Fruit fly (Drosophila melanogaster) whole organism, embryonic: ENCODE measurements around the gene CG3662.

Experiments used
- BEAF-32 ChIP-seq: fragments of 200-800 bp; sonication (Bioruptor generic); optimal IDR thresholded peaks from 3 replicates; lab custom pipeline; 2017; ENCODE audit warnings: missing biosample characterization, missing genetic modification characterization, mild to moderate bottlenecking, moderate library complexity, missing genetic modification reagents
- CG10267 ChIP-seq: fragments of 200-800 bp; sonication (Bioruptor generic); optimal IDR thresholded peaks from 2 replicates; lab custom pipeline; 2018; ENCODE audit warnings: missing biosample characterization, mild to moderate bottlenecking, missing genetic modification characterization, moderate library complexity
- CG11085 ChIP-seq: fragments of 200-800 bp; sonication (Bioruptor generic); IDR thresholded peaks from 2 replicates; pipeline ENCODE4 v1.3.6; 2022; ENCODE audit warnings: missing biosample characterization, missing genetic modification characterization
- CG12104 ChIP-seq: fragments of 200-800 bp; sonication (Bioruptor generic); optimal IDR thresholded peaks from 3 replicates; lab custom pipeline; 2016; ENCODE audit warnings: missing biosample characterization, missing genetic modification characterization
- CG15514 ChIP-seq: fragments of 200-800 bp; sonication (Bioruptor generic); optimal IDR thresholded peaks from 3 replicates; lab custom pipeline; 2017; ENCODE audit warnings: missing biosample characterization, missing genetic modification characterization, mild to moderate bottlenecking, moderate library complexity, missing genetic modification reagents
- CG1603 ChIP-seq: fragments of 200-800 bp; sonication (Bioruptor generic); optimal IDR thresholded peaks from 2 replicates; lab custom pipeline; 2019; ENCODE audit warnings: missing biosample characterization, mild to moderate bottlenecking, missing genetic modification characterization, moderate library complexity
- CG1792 ChIP-seq: fragments of 200-800 bp; sonication (Bioruptor generic); optimal IDR thresholded peaks from 2 replicates; lab custom pipeline; 2016; ENCODE audit warnings: missing biosample characterization, missing genetic modification characterization
- CG30403 ChIP-seq: fragments of 200-800 bp; sonication (Bioruptor generic); optimal IDR thresholded peaks from 3 replicates; lab custom pipeline; 2016; ENCODE audit warnings: missing biosample characterization, missing genetic modification characterization
- CG4328 ChIP-seq: fragments of 200-800 bp; sonication (Bioruptor generic); optimal IDR thresholded peaks from 3 replicates; lab custom pipeline; 2017; ENCODE audit warnings: missing biosample characterization, missing genetic modification reagents, missing genetic modification characterization
- CG4617 ChIP-seq: fragments of 200-800 bp; sonication (Bioruptor generic); optimal IDR thresholded peaks from 3 replicates; lab custom pipeline; 2016; ENCODE audit warnings: missing biosample characterization, missing genetic modification characterization, borderline replicate concordance
- CG4854 ChIP-seq: fragments of 200-800 bp; sonication (Bioruptor generic); optimal IDR thresholded peaks from 2 replicates; lab custom pipeline; 2016; ENCODE audit warnings: missing biosample characterization, missing genetic modification characterization, inconsistent platforms
- CG6254 ChIP-seq: fragments of 200-800 bp; sonication (Bioruptor generic); optimal IDR thresholded peaks from 3 replicates; lab custom pipeline; 2017; ENCODE audit warnings: mild to moderate bottlenecking, missing biosample characterization, missing genetic modification reagents, missing genetic modification characterization
- CG6791 ChIP-seq: fragments of 200-800 bp; sonication (Bioruptor generic); IDR thresholded peaks from 3 replicates; pipeline ENCODE4 v1.3.6; 2022; ENCODE audit warnings: missing biosample characterization, missing genetic modification characterization; ENCODE audit not compliant: partially characterized antibody
- CG7271 ChIP-seq: fragments of 200-800 bp; sonication (Bioruptor generic); optimal IDR thresholded peaks from 2 replicates; lab custom pipeline; 2018; ENCODE audit warnings: missing biosample characterization, mild to moderate bottlenecking, missing genetic modification characterization, moderate library complexity
- CG8944 ChIP-seq: fragments of 200-800 bp; sonication (Bioruptor generic); optimal IDR thresholded peaks from 3 replicates; lab custom pipeline; 2016; ENCODE audit warnings: missing biosample characterization, missing genetic modification characterization
- CTCF ChIP-seq: fragments of 200-800 bp; sonication (Bioruptor generic); optimal IDR thresholded peaks from 2 replicates; lab custom pipeline; 2017; ENCODE audit warnings: missing biosample characterization, mild to moderate bottlenecking, missing genetic modification characterization, moderate library complexity
- Deaf1 ChIP-seq: fragments of 200-800 bp; optimal IDR thresholded peaks from 3 replicates; lab custom pipeline; 2019; ENCODE audit warnings: missing biosample characterization, mild to moderate bottlenecking, missing genetic modification characterization, moderate library complexity
- Doc2 ChIP-seq: fragments of 200-800 bp; sonication (Bioruptor generic); IDR thresholded peaks from 2 replicates; pipeline ENCODE4 v1.3.6; 2022; ENCODE audit warnings: missing biosample characterization, missing genetic modification characterization
- Drgx ChIP-seq: fragments of 200-800 bp; sonication (Bioruptor generic); IDR thresholded peaks from 2 replicates; pipeline ENCODE4 v1.3.6; 2022; ENCODE audit warnings: missing biosample characterization, missing genetic modification characterization
- E2f2 ChIP-seq: fragments of 200-800 bp; sonication (Bioruptor generic); IDR thresholded peaks from 2 replicates; pipeline ENCODE4 v1.3.6; 2022; ENCODE audit warnings: missing biosample characterization, missing genetic modification characterization
- ERR ChIP-seq: fragments of 200-800 bp; sonication (Bioruptor generic); optimal IDR thresholded peaks from 2 replicates; lab custom pipeline; 2016; ENCODE audit warnings: missing biosample characterization, missing genetic modification characterization
- Ets65A ChIP-seq: fragments of 200-800 bp; sonication (Bioruptor generic); peaks from one replicate; lab custom pipeline; 2016; ENCODE audit warnings: missing biosample characterization, missing genetic modification characterization
- Gsc ChIP-seq: fragments of 200-800 bp; sonication (Bioruptor generic); IDR thresholded peaks from 2 replicates; pipeline ENCODE4 v1.3.6; 2022; ENCODE audit warnings: missing biosample characterization, missing genetic modification characterization
- H2.0 ChIP-seq: fragments of 200-800 bp; sonication (Bioruptor generic); IDR thresholded peaks from 2 replicates; pipeline ENCODE4 v1.3.6; 2022; ENCODE audit warnings: missing biosample characterization, missing genetic modification characterization
- Hand ChIP-seq: fragments of 200-800 bp; sonication (Bioruptor generic); optimal IDR thresholded peaks from 2 replicates; lab custom pipeline; 2017; ENCODE audit warnings: mild to moderate bottlenecking, missing biosample characterization, missing genetic modification reagents, missing genetic modification characterization
- Hmx ChIP-seq: fragments of 200-800 bp; sonication (Bioruptor generic); optimal IDR thresholded peaks from 2 replicates; lab custom pipeline; 2016; ENCODE audit warnings: missing biosample characterization, missing genetic modification characterization
- Hr39 ChIP-seq: fragments of >200 bp; optimal IDR thresholded peaks from 2 replicates; lab custom pipeline; 2017
- Hsf ChIP-seq: fragments of 200-800 bp; sonication (Bioruptor generic); optimal IDR thresholded peaks from 3 replicates; lab custom pipeline; 2016; ENCODE audit warnings: missing biosample characterization, missing genetic modification characterization
- PHDP ChIP-seq: fragments of 200-800 bp; sonication (Bioruptor generic); optimal IDR thresholded peaks from 3 replicates; lab custom pipeline; 2018; ENCODE audit warnings: missing biosample characterization, mild to moderate bottlenecking, missing genetic modification characterization, moderate library complexity
- Scr ChIP-seq: fragments of 200-800 bp; sonication (Bioruptor generic); IDR thresholded peaks from 2 replicates; pipeline ENCODE4 v1.3.6; 2022; ENCODE audit warnings: missing biosample characterization, missing genetic modification characterization; ENCODE audit not compliant: partially characterized antibody
- Sox100B ChIP-seq: fragments of 200-800 bp; sonication (Bioruptor generic); optimal IDR thresholded peaks from 3 replicates; lab custom pipeline; 2018; ENCODE audit warnings: missing biosample characterization, mild to moderate bottlenecking, missing genetic modification characterization
- Taf1 ChIP-seq: fragments of 200-800 bp; sonication (Bioruptor generic); IDR thresholded peaks from 2 replicates; pipeline ENCODE4 v1.3.6; 2022; ENCODE audit warnings: missing biosample characterization, missing genetic modification characterization
- Tbp ChIP-seq: fragments of >200 bp; optimal IDR thresholded peaks from 2 replicates; lab custom pipeline; 2018; ENCODE audit warnings: missing biosample characterization, missing genetic modification characterization
- Vsx1 ChIP-seq: fragments of 200-800 bp; sonication (Bioruptor generic); optimal IDR thresholded peaks from 2 replicates; lab custom pipeline; 2017; ENCODE audit warnings: missing biosample characterization, mild to moderate bottlenecking, missing genetic modification characterization, missing genetic modification reagents
- aop ChIP-seq: fragments of 200-800 bp; sonication (Bioruptor generic); IDR thresholded peaks from 2 replicates; pipeline ENCODE4 v1.3.6; 2022; ENCODE audit warnings: missing biosample characterization, missing genetic modification characterization
- bcd ChIP-seq: fragments of 200-800 bp; sonication (Bioruptor generic); optimal IDR thresholded peaks from 2 replicates; lab custom pipeline; 2017; ENCODE audit warnings: missing biosample characterization, mild to moderate bottlenecking, missing genetic modification characterization
- cas ChIP-seq: fragments of 200-800 bp; sonication (Bioruptor generic); IDR thresholded peaks from 2 replicates; pipeline ENCODE4 v1.3.6; 2022; ENCODE audit warnings: missing biosample characterization, missing genetic modification characterization
- ci ChIP-seq: fragments of 200-800 bp; sonication (Bioruptor generic); IDR thresholded peaks from 3 replicates; pipeline ENCODE4 v1.3.6; 2022; ENCODE audit warnings: missing biosample characterization, missing genetic modification characterization
- danr ChIP-seq: fragments of 200-800 bp; sonication (Bioruptor generic); IDR thresholded peaks from 2 replicates; pipeline ENCODE4 v1.3.6; 2022; ENCODE audit warnings: missing biosample characterization, missing genetic modification characterization
- en ChIP-seq: fragments of 200-800 bp; sonication (Bioruptor generic); optimal IDR thresholded peaks from 2 replicates; lab custom pipeline; 2016; ENCODE audit warnings: missing biosample characterization, missing genetic modification characterization
- fru ChIP-seq: fragments of >200 bp; optimal IDR thresholded peaks from 2 replicates; lab custom pipeline; 2017
- gem ChIP-seq: fragments of 200-800 bp; sonication (Bioruptor generic); optimal IDR thresholded peaks from 2 replicates; lab custom pipeline; 2019; ENCODE audit warnings: missing biosample characterization, mild to moderate bottlenecking, missing genetic modification characterization, moderate library complexity
- lbe ChIP-seq: fragments of 200-800 bp; sonication (Bioruptor generic); optimal IDR thresholded peaks from 2 replicates; lab custom pipeline; 2016; ENCODE audit warnings: missing biosample characterization, mild to moderate bottlenecking, missing genetic modification characterization
- mam ChIP-seq: fragments of 200-800 bp; sonication (Bioruptor generic); optimal IDR thresholded peaks from 3 replicates; lab custom pipeline; 2016; ENCODE audit warnings: missing biosample characterization, missing genetic modification characterization
- repo ChIP-seq: fragments of 200-800 bp; sonication (Bioruptor generic); optimal IDR thresholded peaks from 2 replicates; lab custom pipeline; 2016; ENCODE audit warnings: missing biosample characterization, missing genetic modification characterization
- sisA ChIP-seq: fragments of 200-800 bp; sonication (Bioruptor generic); IDR thresholded peaks from 2 replicates; pipeline ENCODE4 v1.3.6; 2022; ENCODE audit warnings: missing biosample characterization, missing genetic modification characterization
- tna ChIP-seq: fragments of 200-800 bp; sonication (Bioruptor generic); IDR thresholded peaks from 2 replicates; pipeline ENCODE4 v1.3.6; 2022; ENCODE audit warnings: missing biosample characterization, missing genetic modification characterization; ENCODE audit not compliant: partially characterized antibody
- toy ChIP-seq: fragments of 200-800 bp; sonication (Bioruptor generic); IDR thresholded peaks from 2 replicates; pipeline ENCODE4 v1.3.6; 2022; ENCODE audit warnings: missing biosample characterization, missing genetic modification characterization
- ttk ChIP-seq: fragments of 200-800 bp; sonication (Bioruptor generic); IDR thresholded peaks from 2 replicates; pipeline ENCODE4 v2.1.2; 2022; ENCODE audit warnings: missing biosample characterization, missing genetic modification characterization
- usp ChIP-seq: fragments of >200 bp; optimal IDR thresholded peaks from 2 replicates; lab custom pipeline; 2017; ENCODE audit warnings: missing biosample characterization, missing genetic modification characterization
- vvl ChIP-seq: fragments of 200-800 bp; sonication (Bioruptor generic); IDR thresholded peaks from 2 replicates; pipeline ENCODE4 v1.3.6; 2022; ENCODE audit warnings: missing biosample characterization, missing genetic modification characterization

The CG3662 gene

DNA sequence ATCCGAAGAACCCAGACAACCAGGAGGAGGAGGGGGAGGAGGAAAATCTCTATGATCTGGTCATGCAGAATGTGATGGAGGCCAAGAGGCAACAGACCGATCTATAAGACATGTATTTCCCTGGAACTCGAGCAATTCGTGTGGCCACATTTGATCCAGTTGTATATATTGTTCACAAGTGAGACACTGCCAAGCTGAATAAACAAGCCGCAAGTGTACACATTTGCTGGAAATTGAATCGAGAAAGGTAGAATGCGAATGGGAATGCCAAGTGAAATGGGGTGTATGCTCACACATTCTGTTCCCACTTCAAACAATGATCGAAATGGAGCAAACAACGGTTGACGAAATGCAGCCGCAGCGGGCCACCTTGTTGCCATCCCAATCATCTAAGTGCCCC, 34.9 kb downstream of the CG3662 start (continued):
- TF ChIP-seq CG15514 (GFP tag; lab: Kevin White, UChicago) = peak; percentile 52
- TF ChIP-seq CG12104 = no peak
- TF ChIP-seq CG11085 (GFP tag; lab: Robert Waterston, UW) = no peak
- no peak for TF ChIP-seq repo (GFP tag; lab: Kevin White, UChicago)
- TF ChIP-seq Ets65A (GFP tag; lab: Kevin White, UChicago) = no peak
- TF ChIP-seq danr (GFP tag; lab: Robert Waterston, UW) = no peak
- no peak for TF ChIP-seq vvl (GFP tag; lab: Robert Waterston, UW)
- TF ChIP-seq CG4617 (GFP tag; lab: Kevin White, UChicago) = no peak
- TF ChIP-seq tna (GFP tag; lab: Robert Waterston, UW) = no peak
- no peak for TF ChIP-seq PHDP (tag; lab: Kevin White, UChicago)
- no peak for TF ChIP-seq sisA
- no peak for TF ChIP-seq mam (GFP tag; lab: Kevin White, UChicago)
- TF ChIP-seq Hand (GFP tag; lab: Kevin White, UChicago) = no peak
- TF ChIP-seq Hmx (GFP tag; lab: Kevin White, UChicago) = no peak
- no peak for TF ChIP-seq CTCF (GFP tag; lab: Kevin White, UChicago)
- TF ChIP-seq cas (GFP tag; lab: Robert Waterston, UW) = no peak
- no peak for TF ChIP-seq Sox100B (GFP tag; lab: Kevin White, UChicago)
- TF ChIP-seq aop = no peak
- TF ChIP-seq Taf1 (GFP tag; lab: Robert Waterston, UW) = no peak
- TF ChIP-seq H2.0 = no peak
- 0 out of 2 replicates have a peak, but pooled peaks have one; percentile 7 for TF ChIP-seq E2f2

- TF ChIP-seq CG10267 (peak; percentile 65), Hsf (GFP tag; lab: Kevin White, UChicago) (peak; percentile 75), Vsx1 (peak; percentile 58), ttk (GFP tag; lab: Robert Waterston, UW) (peak; percentile 87), en (no peak), Hr39 (lab: Kevin White, UChicago) (no peak), Tbp (GFP tag; lab: Kevin White, UChicago) (no peak), BEAF-32 (no peak), CG4328 (no peak), ERR (GFP tag; lab: Kevin White, UChicago) (peak; percentile 3), Sox100B (GFP tag; lab: Kevin White, UChicago) (peak; percentile 72), CG4854 (GFP tag; lab: Kevin White, UChicago) (peak; percentile 28), CG15514 (GFP tag; lab: Kevin White, UChicago) (peak; percentile 23), Deaf1 (tag; lab: Kevin White, UChicago) (peak; percentile 96), toy (GFP tag; lab: Robert Waterston, UW) (no peak), CG1603 (peak; percentile 93), ci (GFP tag; lab: Robert Waterston, UW) (peak; percentile 95), CG6254 (GFP tag; lab: Kevin White, UChicago) (peak; percentile 79), Drgx (GFP tag; lab: Robert Waterston, UW) (peak; percentile 49), CG8944 (peak; percentile 63), CG6791 (GFP tag; lab: Robert Waterston, UW) (no peak), fru (lab: Kevin White, UChicago) (no peak), lbe (GFP tag; lab: Kevin White, UChicago) (no peak), Scr (GFP tag; lab: Robert Waterston, UW) (no peak), CG1792 (GFP tag; lab: Kevin White, UChicago) (peak; percentile 58), gem (tag; lab: Kevin White, UChicago) (peak; percentile 83), usp (no peak), CG30403 (GFP tag; lab: Kevin White, UChicago) (peak; percentile 72), bcd (GFP tag; lab: Kevin White, UChicago) (peak; percentile 74), Gsc (GFP tag; lab: Robert Waterston, UW) (peak; percentile 71), CG7271 (peak; percentile 20), Doc2 (GFP tag; lab: Robert Waterston, UW) (no peak)
Observed at dm6 chr2L:856690-857488, 35.8 kb downstream of the CG3662 start.
